Worm (Caenorhabditis elegans) whole organism, late embryonic: ENCODE measurements around the gene eif-3.F.

Experiments
- ceh-22 ChIP-seq: sonication (generic microtip); optimal IDR thresholded peaks from 2 replicates; lab custom pipeline; 2017; ENCODE audit warnings: missing biosample characterization, missing genetic modification characterization
- elt-2 ChIP-seq: sonication (generic microtip); optimal IDR thresholded peaks from 2 replicates; lab custom pipeline; 2016; ENCODE audit warnings: missing genetic modification reagents, missing genetic modification characterization, missing compliant biosample characterization
- pha-4 ChIP-seq: fragments of 150-350 bp; optimal IDR thresholded peaks from 2 replicates; lab custom pipeline; 2018; ENCODE audit warnings: missing biosample characterization, missing genetic modification reagents, missing genetic modification characterization

- no peak for TF ChIP-seq ceh-22 (tag; lab: Kevin White, UChicago)
- TF ChIP-seq pha-4 (tag; lab: Kevin White, UChicago) = no peak
- TF ChIP-seq elt-2 (tag; lab: Kevin White, UChicago) = no peak
These were observed 8.5 kb upstream of the eif-3.F start, which contains the start of gene rab-39 for ce11 chrII:9322870-9323349.
